Fruit fly (Drosophila melanogaster): ENCODE results near the gene Mst87F.
A peak's percentile ranks its signal among the peaks of the same experiment; 100 is the strongest.

DNA sequence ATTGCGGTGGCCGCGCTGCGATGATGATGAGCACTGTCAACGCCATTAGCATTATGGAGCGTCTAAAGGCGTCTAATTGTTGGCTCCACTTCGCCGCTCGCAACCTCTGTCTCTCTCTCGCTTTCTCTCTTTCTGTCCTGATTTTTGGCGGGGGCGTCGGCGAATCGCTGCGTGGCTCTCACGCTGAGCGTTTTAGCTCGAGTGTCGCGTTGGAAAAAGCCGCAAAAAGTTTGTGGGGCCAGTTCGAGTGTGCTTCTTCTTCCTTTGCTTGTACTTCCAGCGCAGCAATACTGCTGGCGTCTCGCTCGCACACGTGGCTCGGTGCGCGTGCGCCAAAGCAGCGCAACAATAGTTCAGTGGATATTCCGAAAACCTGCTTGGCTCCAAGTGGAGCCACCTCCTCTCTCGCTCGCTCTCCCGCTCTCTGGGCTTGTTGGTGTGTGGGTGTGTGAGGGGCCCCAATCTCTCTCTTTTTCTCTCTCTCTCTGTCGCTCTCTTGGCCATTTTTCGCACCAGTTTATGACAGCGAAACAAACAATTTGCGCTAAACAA lies 47.1 kb upstream of the Mst87F start, which contains the start of gene E5:
- TF ChIP-seq sv (GFP tag; optimal IDR thresholded peaks at IDR 0.05), result no peak
- TF ChIP-seq Dif (GFP tag; optimal IDR thresholded peaks at IDR 0.05; ENCODE audit: partially characterized antibody), result peak; percentile 74
- no peak for TF ChIP-seq Myc (optimal IDR thresholded peaks at IDR 0.05)
